Fruit fly (Drosophila melanogaster) whole organism, prepupa: Measurements from ENCODE around the gene Ns3.

ENCODE experiments used
- CG10631 ChIP-seq: fragments of 200-800 bp; sonication (Bioruptor generic); optimal IDR thresholded peaks from 2 replicates; lab custom pipeline; 2016; ENCODE audit warnings: missing biosample characterization, missing genetic modification characterization
- CG10669 ChIP-seq: fragments of 200-800 bp; sonication (Bioruptor generic); optimal IDR thresholded peaks from 3 replicates; lab custom pipeline; 2018; ENCODE audit warnings: missing biosample characterization, mild to moderate bottlenecking, missing genetic modification characterization, moderate library complexity
- CG11294 ChIP-seq: fragments of 200-800 bp; sonication (Bioruptor generic); IDR thresholded peaks from 2 replicates; pipeline ENCODE4 v1.3.6; 2022; ENCODE audit warnings: missing biosample characterization, missing genetic modification characterization
- CG11902 ChIP-seq: fragments of 200-800 bp; sonication (Bioruptor generic); optimal IDR thresholded peaks from 3 replicates; lab custom pipeline; 2016; ENCODE audit warnings: missing biosample characterization, missing genetic modification characterization
- CG15336 ChIP-seq: fragments of 200-800 bp; sonication (Bioruptor generic); IDR thresholded peaks from 2 replicates; pipeline ENCODE4 v1.3.6; 2022; ENCODE audit warnings: missing biosample characterization, missing genetic modification characterization
- CG1621 ChIP-seq: fragments of 200-800 bp; sonication (Bioruptor generic); optimal IDR thresholded peaks from 3 replicates; lab custom pipeline; 2018; ENCODE audit warnings: missing biosample characterization, mild to moderate bottlenecking, missing genetic modification characterization
- CG16779 ChIP-seq: fragments of 200-800 bp; sonication (Bioruptor generic); optimal IDR thresholded peaks from 3 replicates; lab custom pipeline; 2017; ENCODE audit warnings: missing biosample characterization, mild to moderate bottlenecking, missing genetic modification characterization
- CG3032 ChIP-seq: fragments of 200-800 bp; optimal IDR thresholded peaks from 2 replicates; lab custom pipeline; 2019; ENCODE audit warnings: missing biosample characterization, mild to moderate bottlenecking, missing genetic modification characterization, moderate library complexity
- CG31627 ChIP-seq: fragments of 200-800 bp; sonication (Bioruptor generic); optimal IDR thresholded peaks from 3 replicates; lab custom pipeline; 2016; ENCODE audit warnings: missing biosample characterization, missing genetic modification characterization
- CG34406 ChIP-seq: fragments of 200-800 bp; sonication (Bioruptor generic); optimal IDR thresholded peaks from 3 replicates; lab custom pipeline; 2016; ENCODE audit warnings: missing biosample characterization, missing genetic modification characterization
- CG4318 ChIP-seq: fragments of 200-800 bp; sonication (Bioruptor generic); optimal IDR thresholded peaks from 3 replicates; lab custom pipeline; 2017; ENCODE audit warnings: missing biosample characterization, mild to moderate bottlenecking, missing genetic modification characterization
- CG6276 ChIP-seq: fragments of 200-800 bp; sonication (Bioruptor generic); optimal IDR thresholded peaks from 2 replicates; lab custom pipeline; 2017; ENCODE audit warnings: missing biosample characterization, mild to moderate bottlenecking, missing genetic modification characterization
- CG6854 ChIP-seq: fragments of 200-800 bp; sonication (Bioruptor generic); optimal IDR thresholded peaks from 2 replicates; lab custom pipeline; 2017; ENCODE audit warnings: missing biosample characterization, mild to moderate bottlenecking, missing genetic modification characterization
- CG7368 ChIP-seq: fragments of 200-800 bp; sonication (Bioruptor generic); optimal IDR thresholded peaks from 3 replicates; lab custom pipeline; 2016; ENCODE audit warnings: missing biosample characterization, missing genetic modification characterization
- CG8119 ChIP-seq: fragments of 200-800 bp; sonication (Bioruptor generic); IDR thresholded peaks from 3 replicates; pipeline ENCODE4 v1.3.6; 2022; ENCODE audit warnings: missing biosample characterization, missing genetic modification characterization
- CG8319 ChIP-seq: fragments of 200-800 bp; sonication (Bioruptor generic); optimal IDR thresholded peaks from 3 replicates; lab custom pipeline; 2016; ENCODE audit warnings: missing biosample characterization, missing genetic modification characterization
- CG8632 ChIP-seq: fragments of 200-800 bp; sonication (Bioruptor generic); optimal IDR thresholded peaks from 3 replicates; lab custom pipeline; 2016; ENCODE audit warnings: missing biosample characterization, missing genetic modification characterization
- CG9139 ChIP-seq: fragments of 200-800 bp; sonication (Bioruptor generic); optimal IDR thresholded peaks from 3 replicates; lab custom pipeline; 2017; ENCODE audit warnings: missing biosample characterization, mild to moderate bottlenecking, missing genetic modification characterization
- Eip78C ChIP-seq: fragments of 200-800 bp; sonication (Bioruptor generic); peaks from one replicate; lab custom pipeline; 2016; ENCODE audit warnings: missing biosample characterization, missing genetic modification characterization
- Eip93F ChIP-seq: fragments of 200-800 bp; sonication (Bioruptor generic); optimal IDR thresholded peaks from 2 replicates; lab custom pipeline; 2016; ENCODE audit warnings: missing biosample characterization, mild to moderate bottlenecking, missing genetic modification characterization
- Gug ChIP-seq: fragments of 200-800 bp; sonication (Bioruptor generic); IDR thresholded peaks from 2 replicates; pipeline ENCODE4 v1.3.6; 2022; ENCODE audit warnings: missing biosample characterization, missing genetic modification characterization
- Hr4 ChIP-seq: fragments of 200-800 bp; sonication (Bioruptor generic); optimal IDR thresholded peaks from 3 replicates; lab custom pipeline; 2016; ENCODE audit warnings: missing biosample characterization, missing genetic modification characterization
- Lpt ChIP-seq: fragments of 200-800 bp; sonication (Bioruptor generic); optimal IDR thresholded peaks from 3 replicates; lab custom pipeline; 2016; ENCODE audit warnings: missing biosample characterization, missing genetic modification characterization
- OdsH ChIP-seq: fragments of 200-800 bp; sonication (Bioruptor generic); optimal IDR thresholded peaks from 3 replicates; lab custom pipeline; 2016; ENCODE audit warnings: missing biosample characterization, missing genetic modification characterization
- Sox14 ChIP-seq: fragments of 200-800 bp; sonication (Bioruptor generic); optimal IDR thresholded peaks from 3 replicates; lab custom pipeline; 2016; ENCODE audit warnings: missing biosample characterization, missing genetic modification characterization
- Sox15 ChIP-seq: fragments of 200-800 bp; sonication (Bioruptor generic); optimal IDR thresholded peaks from 3 replicates; lab custom pipeline; 2016; ENCODE audit warnings: missing biosample characterization, missing genetic modification characterization
- achi ChIP-seq: fragments of 200-800 bp; sonication (Bioruptor generic); optimal IDR thresholded peaks from 3 replicates; lab custom pipeline; 2016; ENCODE audit warnings: missing biosample characterization, missing genetic modification characterization
- cyc ChIP-seq: fragments of 200-800 bp; sonication (Bioruptor generic); optimal IDR thresholded peaks from 3 replicates; lab custom pipeline; 2016; ENCODE audit warnings: missing biosample characterization, missing genetic modification characterization
- dac ChIP-seq: fragments of 200-800 bp; sonication (Bioruptor generic); optimal IDR thresholded peaks from 2 replicates; lab custom pipeline; 2017; ENCODE audit warnings: missing biosample characterization, mild to moderate bottlenecking, missing genetic modification characterization
- dsx ChIP-seq: fragments of 200-800 bp; optimal IDR thresholded peaks from 3 replicates; lab custom pipeline; 2019; ENCODE audit warnings: missing biosample characterization, mild to moderate bottlenecking, missing genetic modification characterization, moderate library complexity; ENCODE audit not compliant: poor library complexity, severe bottlenecking
- eg ChIP-seq: fragments of 200-800 bp; sonication (Bioruptor generic); IDR thresholded peaks from 3 replicates; pipeline ENCODE4 v1.3.6; 2022; ENCODE audit warnings: missing biosample characterization, missing genetic modification characterization
- esn ChIP-seq: fragments of 200-800 bp; sonication (Bioruptor generic); optimal IDR thresholded peaks from 2 replicates; lab custom pipeline; 2016; ENCODE audit warnings: missing biosample characterization, mild to moderate bottlenecking, missing genetic modification characterization, moderate library complexity
- fd85E ChIP-seq: fragments of 200-800 bp; sonication (Bioruptor generic); optimal IDR thresholded peaks from 3 replicates; lab custom pipeline; 2016; ENCODE audit warnings: missing biosample characterization, missing genetic modification characterization
- lz ChIP-seq: fragments of 200-800 bp; sonication (Bioruptor generic); optimal IDR thresholded peaks from 3 replicates; lab custom pipeline; 2016; ENCODE audit warnings: missing biosample characterization, missing genetic modification characterization
- ss ChIP-seq, 2 experiments: fragments of 200-800 bp; sonication (Bioruptor generic); optimal IDR thresholded peaks; 2 replicates in 1 of 2; 3 replicates in 1 of 2; lab custom pipeline; 2017 to 2018; ENCODE audit warnings: mild to moderate bottlenecking in 2 of 2, missing biosample characterization in 2 of 2, missing genetic modification characterization in 2 of 2, moderate library complexity in 1 of 2
- svp ChIP-seq: fragments of 200-800 bp; sonication (Bioruptor generic); peaks from one replicate; lab custom pipeline; 2016; ENCODE audit warnings: missing biosample characterization, missing genetic modification characterization
- topi ChIP-seq: fragments of 200-800 bp; sonication (Bioruptor generic); optimal IDR thresholded peaks from 3 replicates; lab custom pipeline; 2016; ENCODE audit warnings: missing biosample characterization, missing genetic modification characterization

The Ns3 gene

dm6 chrX:1464033-1464432 lies at the start of gene Ns3:
Gene Ns3, minus strand, starts transcription at chrX:1464220.
- TF ChIP-seq cyc (no peak), Eip93F (GFP tag; lab: Kevin White, UChicago) (no peak), Gug (GFP tag; lab: Robert Waterston, UW) (no peak), eg (GFP tag; lab: Robert Waterston, UW) (no peak)

- no peak for TF ChIP-seq ss (GFP tag; optimal IDR thresholded peaks at IDR 0.05; lab: Kevin White, UChicago)
- no peak for TF ChIP-seq Eip93F (GFP tag; lab: Kevin White, UChicago)
- TF ChIP-seq CG16779, result no peak
- no peak for TF ChIP-seq lz (GFP tag; lab: Kevin White, UChicago)
- TF ChIP-seq CG1621 (tag; lab: Kevin White, UChicago), result peak; percentile 5
- TF ChIP-seq CG31627 (GFP tag; lab: Kevin White, UChicago), result peak; percentile 1
- TF ChIP-seq CG9139 (GFP tag; lab: Kevin White, UChicago), result no peak
- TF ChIP-seq Sox14 (GFP tag; lab: Kevin White, UChicago), result peak; percentile 38
- no peak for TF ChIP-seq Hr4 (GFP tag; lab: Kevin White, UChicago)
- TF ChIP-seq cyc, result no peak
- peak; percentile 21 for TF ChIP-seq esn (GFP tag; lab: Kevin White, UChicago)
- TF ChIP-seq eg (GFP tag; lab: Robert Waterston, UW), result no peak
- TF ChIP-seq Eip78C (GFP tag; lab: Kevin White, UChicago), result peak; percentile 19
- no peak for TF ChIP-seq CG15336 (GFP tag; lab: Robert Waterston, UW)
- no peak for TF ChIP-seq Gug (GFP tag; lab: Robert Waterston, UW)
- no peak for TF ChIP-seq CG6854 (GFP tag; lab: Kevin White, UChicago)
- peak; percentile 27 for TF ChIP-seq dsx (GFP tag; lab: Kevin White, UChicago)
- TF ChIP-seq fd85E (GFP tag; lab: Kevin White, UChicago), result no peak
- TF ChIP-seq CG11294 (GFP tag; lab: Robert Waterston, UW), result no peak
- no peak for TF ChIP-seq CG8319 (GFP tag; lab: Kevin White, UChicago)
- no peak for TF ChIP-seq CG4318 (GFP tag; lab: Kevin White, UChicago)
- peak; percentile 80 for TF ChIP-seq achi
These were observed 48.8 kb upstream of the Ns3 start, which contains the start of gene CG14795 for dm6 chrX:1512753-1513226. Gene CG14795, minus strand, starts transcription at chrX:1512803.

- no peak for TF ChIP-seq CG7368 (GFP tag; lab: Kevin White, UChicago)
- no peak for TF ChIP-seq fd85E (GFP tag; lab: Kevin White, UChicago)
- TF ChIP-seq CG8119, result no peak
- TF ChIP-seq OdsH (GFP tag; lab: Kevin White, UChicago), result no peak
- no peak for TF ChIP-seq lz (GFP tag; lab: Kevin White, UChicago)
- no peak for TF ChIP-seq svp (GFP tag; lab: Kevin White, UChicago)
- TF ChIP-seq dsx (GFP tag; lab: Kevin White, UChicago), result no peak
- TF ChIP-seq Eip78C (GFP tag; lab: Kevin White, UChicago), result no peak
- no peak for TF ChIP-seq CG3032 (tag; lab: Kevin White, UChicago)
- TF ChIP-seq CG10669 (GFP tag; lab: Kevin White, UChicago), result no peak
- TF ChIP-seq CG8632 (GFP tag; lab: Kevin White, UChicago), result no peak
- no peak for TF ChIP-seq CG16779
- TF ChIP-seq dac (GFP tag; lab: Kevin White, UChicago), result no peak
- TF ChIP-seq Eip93F (GFP tag; lab: Kevin White, UChicago), result no peak
- TF ChIP-seq CG8319 (GFP tag; lab: Kevin White, UChicago), result no peak
These were observed 44.3 kb upstream of the Ns3 start for dm6 chrX:1508241-1508823.

- TF ChIP-seq dac (GFP tag; lab: Kevin White, UChicago), result no peak
These were observed 43.7 kb upstream of the Ns3 start, which contains the start of gene Nmdar2 for dm6 chrX:1507751-1508150. Gene Nmdar2, minus strand, starts transcription at chrX:1507809.

- TF ChIP-seq CG10631 (GFP tag; lab: Kevin White, UChicago), result no peak
- TF ChIP-seq Lpt (GFP tag; lab: Kevin White, UChicago), result no peak
- TF ChIP-seq dsx (GFP tag; lab: Kevin White, UChicago), result peak; percentile 38
- TF ChIP-seq Sox15, result no peak
- TF ChIP-seq CG4318 (GFP tag; lab: Kevin White, UChicago), result no peak
- TF ChIP-seq topi (GFP tag; lab: Kevin White, UChicago), result peak; percentile 70
- TF ChIP-seq Eip93F (GFP tag; lab: Kevin White, UChicago), result no peak
- peak; percentile 66 for TF ChIP-seq esn (GFP tag; lab: Kevin White, UChicago)
- TF ChIP-seq CG3032 (tag; lab: Kevin White, UChicago), result peak; percentile 50
- peak; percentile 56 for TF ChIP-seq Sox14 (GFP tag; lab: Kevin White, UChicago)
- TF ChIP-seq achi, result peak; percentile 80
- TF ChIP-seq cyc, result peak; percentile 58
- TF ChIP-seq CG1621 (tag; lab: Kevin White, UChicago), result peak; percentile 86
- TF ChIP-seq dac (GFP tag; lab: Kevin White, UChicago), result peak; percentile 51
- TF ChIP-seq CG34406 (GFP tag; lab: Kevin White, UChicago), result peak; percentile 40
- peak; percentile 91 for TF ChIP-seq CG6854 (GFP tag; lab: Kevin White, UChicago)
- TF ChIP-seq CG11902, result no peak
- peak; percentile 34 for TF ChIP-seq fd85E (GFP tag; lab: Kevin White, UChicago)
- TF ChIP-seq CG6276, result no peak
- no peak for TF ChIP-seq Hr4 (GFP tag; lab: Kevin White, UChicago)
- TF ChIP-seq CG8119, result peak; percentile 31; the same call in 1 of the 3 replicates
- peak; percentile 61 for TF ChIP-seq CG9139 (GFP tag; lab: Kevin White, UChicago)
These were observed 19.0 kb upstream of the Ns3 start, which contains the start of the genes sta and inc for dm6 chrX:1482840-1483518. Gene sta, minus strand, starts transcription at chrX:1483413. Gene inc, plus strand, starts transcription at chrX:1483479.
